Fruit fly (Drosophila melanogaster): Measurements from ENCODE around the gene RpL17.

RpL17 gene

DNA sequence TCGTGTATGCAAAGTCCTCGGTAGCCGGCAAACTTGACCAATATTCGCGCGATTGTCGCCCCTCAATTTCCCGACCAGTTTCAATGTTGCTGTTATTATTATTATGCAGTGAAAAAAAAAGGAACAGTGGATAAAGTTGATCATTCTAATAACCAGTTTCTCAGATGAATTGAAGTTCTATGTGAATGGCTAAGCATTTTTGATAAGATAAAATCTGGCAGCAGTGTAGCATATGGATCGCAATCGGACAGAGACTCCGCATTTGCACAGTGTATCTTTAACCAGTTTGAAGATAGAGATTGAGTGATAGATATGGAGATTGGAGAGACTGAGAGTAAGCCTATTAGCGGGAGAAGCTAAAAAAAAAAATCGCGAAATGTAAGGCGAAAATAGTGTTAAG lies 49.4 kb upstream of the RpL17 start (continued):
- TF ChIP-seq CG6813 (GFP tag; optimal IDR thresholded peaks at IDR 0.05) (peak; percentile 39), pho (GFP tag; optimal IDR thresholded peaks at IDR 0.05) (peak; percentile 75), otp (GFP tag; IDR thresholded peaks at IDR 0.05) (peak; percentile 70; the same call in 2 of the 3 replicates), Antp (GFP tag; optimal IDR thresholded peaks at IDR 0.05) (peak; percentile 69), cad (GFP tag; optimal IDR thresholded peaks at IDR 0.05) (no peak), sima (GFP tag; optimal IDR thresholded peaks at IDR 0.05) (peak; percentile 37), wek (GFP tag; optimal IDR thresholded peaks at IDR 0.05) (peak; percentile 46), ERR (GFP tag; optimal IDR thresholded peaks at IDR 0.05) (peak; percentile 57), CG4820 (GFP tag; optimal IDR thresholded peaks at IDR 0.05) (peak; percentile 46), gsb-n (tag; optimal IDR thresholded peaks at IDR 0.05) (no peak), CG13287 (GFP tag; IDR thresholded peaks at IDR 0.05; ENCODE audit: partially characterized antibody) (no peak), Dll (GFP tag; IDR thresholded peaks at IDR 0.05; ENCODE audit: partially characterized antibody) (no peak), p53 (GFP tag; optimal IDR thresholded peaks at IDR 0.05) (no peak), aop (GFP tag; IDR thresholded peaks at IDR 0.05) (peak; percentile 49; the same call in 1 of the 2 replicates), Bgb (GFP tag; IDR thresholded peaks at IDR 0.05; ENCODE audit: partially characterized antibody) (no peak), CG32532 (GFP tag; IDR thresholded peaks at IDR 0.05) (peak; percentile 89), Atf-2 (GFP tag; optimal IDR thresholded peaks at IDR 0.05) (peak; percentile 40), Dbx (GFP tag; IDR thresholded peaks at IDR 0.05) (peak; percentile 80), zf30C (GFP tag; optimal IDR thresholded peaks at IDR 0.05) (no peak), CHES-1-like (GFP tag; optimal IDR thresholded peaks at IDR 0.05) (peak; percentile 56), C15 (GFP tag; IDR thresholded peaks at IDR 0.05) (peak; percentile 38; the same call in 1 of the 3 replicates), CG15601 (tag; optimal IDR thresholded peaks at IDR 0.05) (no peak), CG12104 (GFP tag; optimal IDR thresholded peaks at IDR 0.05) (peak; percentile 49), tio (GFP tag; optimal IDR thresholded peaks at IDR 0.05) (peak; percentile 26), CG10267 (tag; optimal IDR thresholded peaks at IDR 0.05) (peak; percentile 29), pfk (GFP tag; optimal IDR thresholded peaks at IDR 0.05) (no peak), Bdp1 (GFP tag; optimal IDR thresholded peaks at IDR 0.05) (no peak), gcm2 (GFP tag; optimal IDR thresholded peaks at IDR 0.05) (no peak), NK7.1 (GFP tag; optimal IDR thresholded peaks at IDR 0.05) (peak; percentile 73), HHEX (GFP tag; optimal IDR thresholded peaks at IDR 0.05) (peak; percentile 67), mld (GFP tag; IDR thresholded peaks at IDR 0.05; ENCODE audit: partially characterized antibody) (no peak), Med (GFP tag) (peak; percentile 94), Oaz (GFP tag; IDR thresholded peaks at IDR 0.05) (0 out of 2 replicates have a peak, but pooled peaks have one; percentile 38), CG9817 (tag; optimal IDR thresholded peaks at IDR 0.05) (peak; percentile 77), ewg (GFP tag; optimal IDR thresholded peaks at IDR 0.05) (peak; percentile 17), CG17912 (GFP tag; optimal IDR thresholded peaks at IDR 0.05) (no peak), dysf (GFP tag; IDR thresholded peaks at IDR 0.05) (peak; percentile 85), Sox100B (GFP tag; optimal IDR thresholded peaks at IDR 0.05) (peak; percentile 23), CG17385 (GFP tag; optimal IDR thresholded peaks at IDR 0.05) (peak; percentile 68), Gsc (GFP tag; IDR thresholded peaks at IDR 0.05) (no peak), Nf-YC (tag; optimal IDR thresholded peaks at IDR 0.05) (no peak), nau (GFP tag; optimal IDR thresholded peaks at IDR 0.05) (no peak), chif (GFP tag; optimal IDR thresholded peaks at IDR 0.05) (peak; percentile 48 to 74), pros (GFP tag; optimal IDR thresholded peaks at IDR 0.05) (no peak), Dad (GFP tag; optimal IDR thresholded peaks at IDR 0.05) (peak; percentile 44), Blimp-1 (GFP tag; optimal IDR thresholded peaks at IDR 0.05) (peak; percentile 50), E2f1 (GFP tag; IDR thresholded peaks at IDR 0.05) (peak; percentile 53; the same call in 1 of the 2 replicates), CG7963 (GFP tag; IDR thresholded peaks at IDR 0.05; ENCODE audit: partially characterized antibody) (no peak), Dfd (GFP tag; optimal IDR thresholded peaks at IDR 0.05) (no peak), zen2 (GFP tag; IDR thresholded peaks at IDR 0.05; ENCODE audit: partially characterized antibody) (no peak)

All from whole organism, embryonic.